Fruit fly (Drosophila melanogaster) whole organism, wandering third instar larva: ENCODE results near the gene Vha16-5.
A peak's percentile ranks its signal among the peaks of the same experiment; 100 is the strongest.

Experiments used
- Abd-B ChIP-seq: fragments of >200 bp; optimal IDR thresholded peaks from 2 replicates; lab custom pipeline; 2017; ENCODE audit warnings: missing biosample characterization, missing genetic modification characterization
- CG9705 ChIP-seq: fragments of 200-800 bp; sonication (Bioruptor generic); optimal IDR thresholded peaks from 2 replicates; lab custom pipeline; 2018; ENCODE audit warnings: missing biosample characterization, mild to moderate bottlenecking, missing genetic modification characterization
- CrebA ChIP-seq: fragments of 200-800 bp; sonication (Bioruptor generic); optimal IDR thresholded peaks from 2 replicates; lab custom pipeline; 2016; ENCODE audit warnings: missing biosample characterization, mild to moderate bottlenecking, missing genetic modification characterization, borderline replicate concordance
- Dfd ChIP-seq: fragments of >200 bp; optimal IDR thresholded peaks from 2 replicates; lab custom pipeline; 2017; ENCODE audit warnings: missing biosample characterization, missing genetic modification characterization
- Dif ChIP-seq: fragments of 200-275, 200-300 bp; sonication (Bioruptor generic); optimal IDR thresholded peaks from 2 replicates; lab custom pipeline; 2018; ENCODE audit warnings: missing biosample characterization, missing genetic modification characterization; ENCODE audit not compliant: partially characterized antibody
- GATAd ChIP-seq: sonication (Bioruptor generic); optimal IDR thresholded peaks from 2 replicates; lab custom pipeline; 2016; ENCODE audit warnings: missing biosample characterization, missing genetic modification characterization
- HLH106 ChIP-seq: fragments of 200-800 bp; optimal IDR thresholded peaks from 3 replicates; lab custom pipeline; 2019; ENCODE audit warnings: missing biosample characterization, mild to moderate bottlenecking, missing genetic modification characterization, moderate library complexity
- Hr78 ChIP-seq: fragments of >200 bp; optimal IDR thresholded peaks from 2 replicates; lab custom pipeline; 2017; ENCODE audit warnings: missing biosample characterization, missing genetic modification characterization
- Jra ChIP-seq: sonication (Bioruptor generic); optimal IDR thresholded peaks from 2 replicates; lab custom pipeline; 2016; ENCODE audit warnings: missing biosample characterization, missing genetic modification characterization
- Mio ChIP-seq: sonication (Bioruptor generic); optimal IDR thresholded peaks from 2 replicates; lab custom pipeline; 2016; ENCODE audit warnings: missing biosample characterization, missing genetic modification characterization
- Myc ChIP-seq: fragments of >200 bp; optimal IDR thresholded peaks from 2 replicates; lab custom pipeline; 2017
- OdsH ChIP-seq: fragments of 200-800 bp; sonication (Bioruptor generic); optimal IDR thresholded peaks from 2 replicates; lab custom pipeline; 2016; ENCODE audit warnings: missing biosample characterization, mild to moderate bottlenecking, missing genetic modification characterization
- Rel ChIP-seq, 2 experiments: fragments of 200-800 bp; sonication (Bioruptor generic) in 1 of 2; optimal IDR thresholded peaks; 2 replicates in 1 of 2; 3 replicates in 1 of 2; lab custom pipeline; 2016 to 2019; ENCODE audit warnings: mild to moderate bottlenecking in 2 of 2, missing biosample characterization in 2 of 2, missing genetic modification characterization in 2 of 2, moderate library complexity in 1 of 2
- Vsx2 ChIP-seq: fragments of 200-300, 225-300 bp; sonication (Bioruptor generic); optimal IDR thresholded peaks from 2 replicates; lab custom pipeline; 2018; ENCODE audit warnings: missing biosample characterization, missing genetic modification characterization; ENCODE audit not compliant: partially characterized antibody
- br ChIP-seq: fragments of 200-800 bp; sonication (Bioruptor generic); optimal IDR thresholded peaks from 2 replicates; lab custom pipeline; 2016; ENCODE audit warnings: missing biosample characterization, missing genetic modification characterization
- dl ChIP-seq, 2 experiments: fragments of 175-275, 200-275 bp in 1 of 2; fragments of 200-275 bp in 1 of 2; sonication (Bioruptor generic); optimal IDR thresholded peaks; lab custom pipeline; 2018; ENCODE audit warnings: mild to moderate bottlenecking in 2 of 2, missing biosample characterization in 2 of 2, missing genetic modification characterization in 2 of 2, moderate library complexity in 2 of 2; ENCODE audit not compliant: partially characterized antibody in 2 of 2, insufficient read depth in 1 of 2
- dmrt93B ChIP-seq: fragments of 200-800 bp; sonication (Bioruptor generic); optimal IDR thresholded peaks from 2 replicates; lab custom pipeline; 2018; ENCODE audit warnings: missing biosample characterization, mild to moderate bottlenecking, missing genetic modification characterization
- dsf ChIP-seq: sonication (Bioruptor generic); optimal IDR thresholded peaks from 2 replicates; lab custom pipeline; 2016; ENCODE audit warnings: missing biosample characterization, missing genetic modification characterization, borderline replicate concordance
- ey ChIP-seq: fragments of 200-800 bp; sonication (Bioruptor generic); optimal IDR thresholded peaks from 2 replicates; lab custom pipeline; 2016; ENCODE audit warnings: missing biosample characterization, missing genetic modification characterization
- fru ChIP-seq: fragments of 200-800 bp; sonication (Bioruptor generic); optimal IDR thresholded peaks from 3 replicates; lab custom pipeline; 2016; ENCODE audit warnings: missing biosample characterization, mild to moderate bottlenecking, missing genetic modification characterization
- h ChIP-seq: fragments of 200-800 bp; sonication (Bioruptor generic); optimal IDR thresholded peaks from 3 replicates; lab custom pipeline; 2016; ENCODE audit warnings: missing biosample characterization, mild to moderate bottlenecking, missing genetic modification characterization
- jim ChIP-seq: fragments of 175-275, 200-325 bp; sonication (Bioruptor generic); optimal IDR thresholded peaks from 2 replicates; lab custom pipeline; 2016; ENCODE audit warnings: missing biosample characterization, mild to moderate bottlenecking, missing genetic modification characterization
- lola ChIP-seq: fragments of >200 bp; optimal IDR thresholded peaks from 2 replicates; lab custom pipeline; 2017; ENCODE audit warnings: missing biosample characterization, missing genetic modification characterization
- pan ChIP-seq: fragments of >200 bp; optimal IDR thresholded peaks from 2 replicates; lab custom pipeline; 2017
- psq ChIP-seq: fragments of 200-800 bp; sonication (Bioruptor generic); optimal IDR thresholded peaks from 3 replicates; lab custom pipeline; 2017; ENCODE audit warnings: missing biosample characterization, mild to moderate bottlenecking, missing genetic modification characterization, moderate library complexity
- sv ChIP-seq: fragments of 200-800 bp; sonication (Bioruptor generic); optimal IDR thresholded peaks from 3 replicates; lab custom pipeline; 2016; ENCODE audit warnings: missing biosample characterization, missing genetic modification characterization
- usp ChIP-seq: fragments of >200 bp; optimal IDR thresholded peaks from 2 replicates; lab custom pipeline; 2017; ENCODE audit warnings: missing biosample characterization, missing genetic modification characterization
- woc ChIP-seq: sonication (Bioruptor generic); optimal IDR thresholded peaks from 2 replicates; lab custom pipeline; 2016; ENCODE audit warnings: missing biosample characterization, mild to moderate bottlenecking, missing genetic modification characterization

The Vha16-5 gene

dm6 chr2L:10753618-10754017, 16.8 kb upstream of the Vha16-5 start:
- TF ChIP-seq Mio (GFP tag; lab: Kevin White, UChicago) (no peak), pan (lab: Kevin White, UChicago) (no peak), CG9705 (GFP tag; lab: Kevin White, UChicago) (no peak), Dif (GFP tag; lab: Kevin White, UChicago) (no peak), dsf (GFP tag; lab: Kevin White, UChicago) (no peak), Myc (lab: Kevin White, UChicago) (no peak), Dfd (no peak), dl (GFP tag; optimal IDR thresholded peaks at IDR 0.05; lab: Kevin White, UChicago; ENCODE audit: insufficient read depth in 1 of 2, partially characterized antibody in 2 of 2) (no peak)

dm6 chr2L:10752668-10753067, 15.8 kb upstream of the Vha16-5 start:
- no peak for TF ChIP-seq br (GFP tag; lab: Kevin White, UChicago)
- TF ChIP-seq Hr78 (GFP tag; lab: Kevin White, UChicago) = no peak
- no peak for TF ChIP-seq Rel (GFP tag; optimal IDR thresholded peaks at IDR 0.05; lab: Kevin White, UChicago)
- TF ChIP-seq Rel (tag; optimal IDR thresholded peaks at IDR 0.05; lab: Kevin White, UChicago) = no peak
- no peak for TF ChIP-seq Dif (GFP tag; lab: Kevin White, UChicago)
- TF ChIP-seq CrebA (GFP tag; lab: Kevin White, UChicago) = no peak

- no peak for TF ChIP-seq dl (GFP tag; optimal IDR thresholded peaks at IDR 0.05; lab: Kevin White, UChicago; ENCODE audit: insufficient read depth in 1 of 2, partially characterized antibody in 2 of 2)
- peak; percentile 33 for TF ChIP-seq sv (GFP tag; lab: Kevin White, UChicago)
- TF ChIP-seq, all 38 proteins: peak for 1
Observed at dm6 chr2L:10751879-10752620, 15.2 kb upstream of the Vha16-5 start.

dm6 chr2L:10750915-10751612, 14.2 kb upstream of the Vha16-5 start:
- TF ChIP-seq Myc (lab: Kevin White, UChicago) (no peak), jim (GFP tag; lab: Kevin White, UChicago) (no peak), Hr78 (GFP tag; lab: Kevin White, UChicago) (no peak), Jra (no peak), lola (no peak), Mio (GFP tag; lab: Kevin White, UChicago) (no peak), psq (GFP tag; lab: Kevin White, UChicago) (no peak), GATAd (GFP tag; lab: Kevin White, UChicago) (no peak), CrebA (GFP tag; lab: Kevin White, UChicago) (no peak), woc (no peak), dsf (GFP tag; lab: Kevin White, UChicago) (no peak), dl (GFP tag; optimal IDR thresholded peaks at IDR 0.05; lab: Kevin White, UChicago; ENCODE audit: insufficient read depth in 1 of 2, partially characterized antibody in 2 of 2) (no peak), OdsH (GFP tag; lab: Kevin White, UChicago) (no peak), ey (GFP tag; lab: Kevin White, UChicago) (no peak)

dm6 chr2L:10749607-10750467, 13.0 kb upstream of the Vha16-5 start:
- TF ChIP-seq woc = no peak
- TF ChIP-seq dsf (GFP tag; lab: Kevin White, UChicago) = no peak
- TF ChIP-seq HLH106 (tag; lab: Kevin White, UChicago) = no peak
- TF ChIP-seq fru (GFP tag; lab: Kevin White, UChicago) = no peak
- TF ChIP-seq Vsx2 = no peak
- TF ChIP-seq Abd-B (GFP tag; lab: Kevin White, UChicago) = no peak
- TF ChIP-seq h = no peak
- TF ChIP-seq Dif (GFP tag; lab: Kevin White, UChicago) = no peak
- TF ChIP-seq usp (GFP tag; lab: Kevin White, UChicago) = no peak
- TF ChIP-seq dmrt93B = no peak
- TF ChIP-seq Jra = no peak
- TF ChIP-seq jim (GFP tag; lab: Kevin White, UChicago) = no peak
- TF ChIP-seq lola = no peak
- no peak for TF ChIP-seq Hr78 (GFP tag; lab: Kevin White, UChicago)
